Fruit fly (Drosophila melanogaster) whole organism, embryonic: ENCODE results near the gene CG15635.

Experiments used
- Awh ChIP-seq: fragments of 200-800 bp; sonication (Bioruptor generic); IDR thresholded peaks from 2 replicates; pipeline ENCODE4, ENCODE4 v1.3.6; 2022; ENCODE audit warnings: missing biosample characterization, missing genetic modification characterization
- Bgb ChIP-seq: fragments of 200-800 bp; sonication (Bioruptor generic); IDR thresholded peaks from 2 replicates; pipeline ENCODE4 v1.3.6; 2022; ENCODE audit warnings: missing biosample characterization, missing genetic modification characterization; ENCODE audit not compliant: partially characterized antibody
- CG12769 ChIP-seq: fragments of 200-800 bp; sonication (Bioruptor generic); optimal IDR thresholded peaks from 2 replicates; lab custom pipeline; 2019; ENCODE audit warnings: missing biosample characterization, mild to moderate bottlenecking, missing genetic modification characterization, moderate library complexity
- CG15514 ChIP-seq: fragments of 200-800 bp; sonication (Bioruptor generic); optimal IDR thresholded peaks from 3 replicates; lab custom pipeline; 2017; ENCODE audit warnings: missing biosample characterization, missing genetic modification characterization, mild to moderate bottlenecking, moderate library complexity, missing genetic modification reagents
- CG31365 ChIP-seq: fragments of 200-800 bp; sonication (Bioruptor generic); optimal IDR thresholded peaks from 2 replicates; lab custom pipeline; 2018; ENCODE audit warnings: missing biosample characterization, mild to moderate bottlenecking, missing genetic modification characterization
- CG32772 ChIP-seq: fragments of 200-800 bp; sonication (Bioruptor generic); IDR thresholded peaks from 2 replicates; pipeline ENCODE4 v1.3.6; 2022; ENCODE audit warnings: missing biosample characterization, missing genetic modification characterization
- CG7271 ChIP-seq: fragments of 200-800 bp; sonication (Bioruptor generic); optimal IDR thresholded peaks from 2 replicates; lab custom pipeline; 2018; ENCODE audit warnings: missing biosample characterization, mild to moderate bottlenecking, missing genetic modification characterization, moderate library complexity
- CG7928 ChIP-seq: fragments of 200-800 bp; sonication (Bioruptor generic); optimal IDR thresholded peaks from 2 replicates; lab custom pipeline; 2017; ENCODE audit warnings: missing biosample characterization, mild to moderate bottlenecking, missing genetic modification characterization
- CG8281 ChIP-seq: fragments of 200-800 bp; sonication (Bioruptor generic); optimal IDR thresholded peaks from 2 replicates; lab custom pipeline; 2018; ENCODE audit warnings: missing biosample characterization, mild to moderate bottlenecking, missing genetic modification characterization, moderate library complexity
- D19A ChIP-seq: fragments of 200-800 bp; optimal IDR thresholded peaks from 3 replicates; lab custom pipeline; 2019; ENCODE audit warnings: missing biosample characterization, mild to moderate bottlenecking, missing genetic modification characterization, moderate library complexity
- Dll ChIP-seq: fragments of 200-800 bp; sonication (Bioruptor generic); IDR thresholded peaks from 4 replicates; pipeline ENCODE4 v1.3.6; 2022; ENCODE audit warnings: missing biosample characterization, missing genetic modification characterization; ENCODE audit not compliant: partially characterized antibody
- Drgx ChIP-seq: fragments of 200-800 bp; sonication (Bioruptor generic); IDR thresholded peaks from 2 replicates; pipeline ENCODE4 v1.3.6; 2022; ENCODE audit warnings: missing biosample characterization, missing genetic modification characterization
- HLHmδ ChIP-seq: fragments of 200-800 bp; sonication (Bioruptor generic); optimal IDR thresholded peaks from 2 replicates; lab custom pipeline; 2018; ENCODE audit warnings: missing biosample characterization, mild to moderate bottlenecking, missing genetic modification characterization, moderate library complexity
- Hey ChIP-seq: fragments of 200-800 bp; sonication (Bioruptor generic); optimal IDR thresholded peaks from 3 replicates; lab custom pipeline; 2018; ENCODE audit warnings: missing biosample characterization, mild to moderate bottlenecking, missing genetic modification characterization
- Jarid2 ChIP-seq: fragments of 200-800 bp; sonication (Bioruptor generic); optimal IDR thresholded peaks from 3 replicates; lab custom pipeline; 2017; ENCODE audit warnings: mild to moderate bottlenecking, missing biosample characterization, missing genetic modification reagents, missing genetic modification characterization
- Trl ChIP-seq, 3 experiments: fragments of >200 bp in 2 of 3; fragments of 200-800 bp in 1 of 3; sonication (Bioruptor generic) in 1 of 3; optimal IDR thresholded peaks; 2 replicates in 1 of 3; 3 replicates in 2 of 3; lab custom pipeline; 2016 to 2017; ENCODE audit warnings: missing biosample characterization in 1 of 3, missing genetic modification characterization in 1 of 3
- abd-A ChIP-seq: fragments of 200-800 bp; sonication (Bioruptor generic); optimal IDR thresholded peaks from 3 replicates; lab custom pipeline; 2019; ENCODE audit warnings: missing biosample characterization, mild to moderate bottlenecking, missing genetic modification characterization, moderate library complexity
- amos ChIP-seq: fragments of 200-800 bp; sonication (Bioruptor generic); IDR thresholded peaks from 2 replicates; pipeline ENCODE4 v1.3.6; 2022; ENCODE audit warnings: missing biosample characterization, missing genetic modification characterization; ENCODE audit not compliant: partially characterized antibody
- chinmo ChIP-seq: fragments of 200-800 bp; sonication (Bioruptor generic); IDR thresholded peaks from 4 replicates; pipeline ENCODE4 v1.3.6; 2022; ENCODE audit warnings: missing biosample characterization, missing genetic modification characterization; ENCODE audit not compliant: partially characterized antibody
- ci ChIP-seq: fragments of 200-800 bp; sonication (Bioruptor generic); IDR thresholded peaks from 3 replicates; pipeline ENCODE4 v1.3.6; 2022; ENCODE audit warnings: missing biosample characterization, missing genetic modification characterization
- crol ChIP-seq: fragments of 200-800 bp; sonication (Bioruptor generic); IDR thresholded peaks from 2 replicates; pipeline ENCODE4 v1.3.6; 2022; ENCODE audit warnings: missing biosample characterization, missing genetic modification characterization
- crp ChIP-seq, 2 experiments: fragments of 200-800 bp; sonication (Bioruptor generic); optimal IDR thresholded peaks; 2 replicates in 1 of 2; 3 replicates in 1 of 2; lab custom pipeline; 2017; ENCODE audit warnings: missing biosample characterization in 2 of 2, missing genetic modification characterization in 2 of 2, mild to moderate bottlenecking in 1 of 2, moderate library complexity in 1 of 2
- kni ChIP-seq: fragments of 200-800 bp; sonication (Bioruptor generic); optimal IDR thresholded peaks from 3 replicates; lab custom pipeline; 2017; ENCODE audit warnings: mild to moderate bottlenecking, missing biosample characterization, missing genetic modification reagents, missing genetic modification characterization
- lov ChIP-seq, 2 experiments: fragments of 200-800 bp in 1 of 2; fragments of >200 bp in 1 of 2; sonication (Bioruptor generic) in 1 of 2; IDR thresholded peaks in 1 of 2; optimal IDR thresholded peaks in 1 of 2; 2 replicates in 1 of 2; 3 replicates in 1 of 2; pipeline versions ENCODE4 v1.3.6 to Lab custom; 2017 to 2022; ENCODE audit warnings: missing biosample characterization in 1 of 2, missing genetic modification characterization in 1 of 2
- oc ChIP-seq: fragments of 200-800 bp; sonication (Bioruptor generic); optimal IDR thresholded peaks from 2 replicates; lab custom pipeline; 2018; ENCODE audit warnings: missing biosample characterization, mild to moderate bottlenecking, missing genetic modification characterization, moderate library complexity
- otp ChIP-seq: fragments of 200-800 bp; sonication (Bioruptor generic); IDR thresholded peaks from 3 replicates; pipeline ENCODE4, ENCODE4 v1.3.6; 2022; ENCODE audit warnings: missing biosample characterization, missing genetic modification characterization
- rib ChIP-seq: fragments of 200-800 bp; sonication (Bioruptor generic); IDR thresholded peaks from 2 replicates; pipeline ENCODE4 v1.3.6; 2022; ENCODE audit warnings: missing biosample characterization, missing genetic modification characterization
- sens ChIP-seq: fragments of 200-800 bp; sonication (Bioruptor generic); peaks from one replicate; lab custom pipeline; 2016; ENCODE audit warnings: missing biosample characterization, missing genetic modification characterization
- sr ChIP-seq: fragments of 200-800 bp; sonication (Bioruptor generic); IDR thresholded peaks from 3 replicates; pipeline ENCODE4 v1.3.6; 2022; ENCODE audit warnings: missing biosample characterization, missing genetic modification characterization
- stwl ChIP-seq: fragments of 200-800 bp; sonication (Bioruptor generic); optimal IDR thresholded peaks from 3 replicates; lab custom pipeline; 2018; ENCODE audit warnings: missing biosample characterization, mild to moderate bottlenecking, missing genetic modification characterization, moderate library complexity
- tin ChIP-seq: fragments of 200-800 bp; sonication (Bioruptor generic); optimal IDR thresholded peaks from 3 replicates; lab custom pipeline; 2016; ENCODE audit warnings: missing biosample characterization, missing genetic modification characterization
- tx ChIP-seq: fragments of 200-800 bp; sonication (Bioruptor generic); optimal IDR thresholded peaks from 2 replicates; lab custom pipeline; 2016; ENCODE audit warnings: missing biosample characterization, missing genetic modification characterization
- vfl ChIP-seq: fragments of 200-800 bp; sonication (Bioruptor generic); optimal IDR thresholded peaks from 2 replicates; lab custom pipeline; 2016; ENCODE audit warnings: missing biosample characterization, missing genetic modification characterization
- vvl ChIP-seq: fragments of 200-800 bp; sonication (Bioruptor generic); IDR thresholded peaks from 2 replicates; pipeline ENCODE4 v1.3.6; 2022; ENCODE audit warnings: missing biosample characterization, missing genetic modification characterization
- z ChIP-seq: fragments of 200-800 bp; sonication (Bioruptor generic); IDR thresholded peaks from 3 replicates; pipeline ENCODE4 v1.3.6; 2022; ENCODE audit warnings: missing biosample characterization, missing genetic modification characterization

The CG15635 gene

dm6 chr2L:4642672-4643071 lies at the start of gene CG15635:
Gene CG15635, plus strand, starts transcription at chr2L:4642972.
- TF ChIP-seq stwl, result no peak

DNA sequence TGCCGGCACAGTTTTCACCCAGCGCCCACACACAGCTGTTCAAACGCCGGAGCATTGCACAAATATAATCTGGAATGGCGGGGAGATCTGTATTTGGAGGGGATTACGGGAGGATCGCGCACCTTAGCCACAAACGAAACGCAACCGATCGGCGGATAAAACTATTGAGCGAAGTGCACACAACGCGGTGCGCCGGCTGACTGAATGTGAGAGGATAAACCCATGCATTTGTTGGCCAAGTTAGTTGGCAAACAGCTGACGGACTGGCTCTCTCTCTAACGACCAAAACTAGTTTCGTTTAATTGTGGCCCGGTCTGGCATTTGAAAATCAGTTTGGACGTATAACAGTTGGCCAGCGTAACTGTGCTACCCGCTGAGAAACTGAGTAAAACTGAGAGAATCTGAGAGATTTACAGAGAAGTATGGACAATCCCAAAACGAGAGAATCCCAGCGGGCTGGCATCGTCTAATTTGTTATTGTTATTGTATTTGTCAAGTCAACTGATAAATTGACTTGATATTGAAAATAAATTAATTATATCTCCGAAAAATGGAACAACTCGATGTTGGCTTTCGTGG lies 47.9 kb upstream of the CG15635 start:
- no peak for TF ChIP-seq lov (optimal IDR thresholded peaks at IDR 0.05; lab: Kevin White, UChicago)
- 0 out of 3 replicates have a peak, but pooled peaks have one; percentile 34 for TF ChIP-seq lov (GFP tag; IDR thresholded peaks at IDR 0.05; lab: Robert Waterston, UW)
- peak; percentile 60 to 70 for TF ChIP-seq Trl (optimal IDR thresholded peaks at IDR 0.05; lab: Kevin White, UChicago)
- no peak for TF ChIP-seq Trl (GFP tag; optimal IDR thresholded peaks at IDR 0.05; lab: Kevin White, UChicago)
- 0 out of 4 replicates have a peak, but pooled peaks have one; percentile 24 for TF ChIP-seq Dll (GFP tag; lab: Robert Waterston, UW)
- peak in 1 of 2 experiments; percentile 59 for TF ChIP-seq crp (GFP tag; optimal IDR thresholded peaks at IDR 0.05; lab: Kevin White, UChicago)
- TF ChIP-seq CG7271 (tag; lab: Kevin White, UChicago), result no peak
- peak; percentile 20 for TF ChIP-seq abd-A (tag; lab: Kevin White, UChicago)
- TF ChIP-seq vfl (GFP tag; lab: Kevin White, UChicago), result no peak
- TF ChIP-seq amos (GFP tag; lab: Robert Waterston, UW), result 0 out of 2 replicates have a peak, but pooled peaks have one; percentile 9
- 0 out of 2 replicates have a peak, but pooled peaks have one; percentile 24 for TF ChIP-seq vvl (GFP tag; lab: Robert Waterston, UW)
- TF ChIP-seq sr (GFP tag; lab: Robert Waterston, UW), result peak; percentile 37; the same call in 1 of the 3 replicates
- peak; percentile 26 for TF ChIP-seq HLHmδ
- peak; percentile 18 for TF ChIP-seq CG8281 (tag; lab: Kevin White, UChicago)
- TF ChIP-seq CG7928 (GFP tag; lab: Kevin White, UChicago), result no peak
- TF ChIP-seq Awh (GFP tag; lab: Robert Waterston, UW), result no peak
- no peak for TF ChIP-seq tx (GFP tag; lab: Kevin White, UChicago)
- TF ChIP-seq Drgx (GFP tag; lab: Robert Waterston, UW), result no peak
- peak; percentile 66 for TF ChIP-seq kni (GFP tag; lab: Kevin White, UChicago)
- TF ChIP-seq sens (GFP tag; lab: Kevin White, UChicago), result peak; percentile 46
- peak; percentile 52; the same call in 1 of the 2 replicates for TF ChIP-seq crol (GFP tag; lab: Robert Waterston, UW)
- no peak for TF ChIP-seq CG15514 (GFP tag; lab: Kevin White, UChicago)
- peak; percentile 81 for TF ChIP-seq Jarid2 (GFP tag; lab: Kevin White, UChicago)
- 0 out of 3 replicates have a peak, but pooled peaks have one; percentile 17 for TF ChIP-seq z (GFP tag; lab: Robert Waterston, UW)
- TF ChIP-seq otp (GFP tag; lab: Robert Waterston, UW), result 0 out of 3 replicates have a peak, but pooled peaks have one; percentile 6
- TF ChIP-seq chinmo (GFP tag; lab: Robert Waterston, UW), result peak; percentile 94; the same call in 3 of the 4 replicates
- TF ChIP-seq oc (tag; lab: Kevin White, UChicago), result peak; percentile 31
- TF ChIP-seq ci (GFP tag; lab: Robert Waterston, UW), result 0 out of 3 replicates have a peak, but pooled peaks have one; percentile 17
- TF ChIP-seq rib (GFP tag; lab: Robert Waterston, UW), result no peak
- TF ChIP-seq tin (GFP tag; lab: Kevin White, UChicago), result no peak

- no peak for TF ChIP-seq Hey (tag; lab: Kevin White, UChicago)
- peak; percentile 15 for TF ChIP-seq D19A
- no peak for TF ChIP-seq Bgb (GFP tag; lab: Robert Waterston, UW)
- no peak for TF ChIP-seq CG32772 (GFP tag; lab: Robert Waterston, UW)
- no peak for TF ChIP-seq CG31365
- no peak for TF ChIP-seq CG12769 (tag; lab: Kevin White, UChicago)
Observed at dm6 chr2L:4596686-4597085, 46.1 kb upstream of the CG15635 start.
